Worm (Caenorhabditis elegans): Measurements from ENCODE around the gene lad-2.

DNA sequence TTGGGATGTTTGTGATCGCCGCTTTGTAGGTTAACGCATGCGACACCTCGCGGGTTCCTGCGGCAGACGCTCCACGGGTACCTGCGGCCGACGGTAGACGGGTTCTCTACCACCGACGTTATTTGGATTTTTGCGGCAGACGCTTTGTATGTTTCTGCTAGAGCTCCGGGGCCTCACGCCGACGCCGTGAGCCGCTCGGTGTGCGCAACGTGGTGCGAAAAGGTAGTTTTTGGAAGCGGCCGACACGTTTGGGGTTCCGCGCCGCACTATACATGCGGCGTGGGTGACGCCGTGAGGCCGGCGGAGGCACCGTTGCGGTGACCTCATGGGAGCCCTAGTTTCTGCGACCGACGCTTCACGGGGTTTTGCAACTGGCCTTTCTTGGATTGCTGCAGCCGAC lies 7.2 kb downstream of the lad-2 start:
- no peak for TF ChIP-seq ama-1 (optimal IDR thresholded peaks at IDR 0.05)
- TF ChIP-seq ceh-9 (tag; optimal IDR thresholded peaks at IDR 0.05), result no peak
- no peak for TF ChIP-seq snpc-4 (tag; optimal IDR thresholded peaks at IDR 0.05)
- no peak for TF ChIP-seq nhr-25 (tag; optimal IDR thresholded peaks at IDR 0.05)
- TF ChIP-seq R02D3.7 (tag; optimal IDR thresholded peaks at IDR 0.05), result no peak

Measured in whole organism, L3 larva.